Fruit fly (Drosophila melanogaster) whole organism, adult: ENCODE data around the gene CG12171.
A peak's percentile ranks its signal among the peaks of the same experiment; 100 is the strongest.

Source experiments
- CG33017 ChIP-seq: fragments of 200-800 bp; sonication (Bioruptor generic); optimal IDR thresholded peaks from 2 replicates; lab custom pipeline; 2018; ENCODE audit warnings: missing biosample characterization, mild to moderate bottlenecking, missing genetic modification characterization, moderate library complexity
- CG7101 ChIP-seq: fragments of 200-800 bp; sonication (Bioruptor generic); optimal IDR thresholded peaks from 2 replicates; lab custom pipeline; 2018; ENCODE audit warnings: missing biosample characterization, mild to moderate bottlenecking, missing genetic modification characterization, moderate library complexity
- Clk ChIP-seq: fragments of 200-800 bp; sonication (Bioruptor generic); optimal IDR thresholded peaks from 2 replicates; lab custom pipeline; 2017; ENCODE audit warnings: missing biosample characterization, missing genetic modification characterization
- Hr96 ChIP-seq: fragments of 200-800 bp; sonication (Bioruptor generic); optimal IDR thresholded peaks from 2 replicates; lab custom pipeline; 2016; ENCODE audit warnings: missing biosample characterization, missing genetic modification characterization
- bab1 ChIP-seq: fragments of 200-800 bp; sonication (Bioruptor generic); optimal IDR thresholded peaks from 3 replicates; lab custom pipeline; 2019; ENCODE audit warnings: missing biosample characterization, mild to moderate bottlenecking, missing genetic modification characterization, moderate library complexity

DNA sequence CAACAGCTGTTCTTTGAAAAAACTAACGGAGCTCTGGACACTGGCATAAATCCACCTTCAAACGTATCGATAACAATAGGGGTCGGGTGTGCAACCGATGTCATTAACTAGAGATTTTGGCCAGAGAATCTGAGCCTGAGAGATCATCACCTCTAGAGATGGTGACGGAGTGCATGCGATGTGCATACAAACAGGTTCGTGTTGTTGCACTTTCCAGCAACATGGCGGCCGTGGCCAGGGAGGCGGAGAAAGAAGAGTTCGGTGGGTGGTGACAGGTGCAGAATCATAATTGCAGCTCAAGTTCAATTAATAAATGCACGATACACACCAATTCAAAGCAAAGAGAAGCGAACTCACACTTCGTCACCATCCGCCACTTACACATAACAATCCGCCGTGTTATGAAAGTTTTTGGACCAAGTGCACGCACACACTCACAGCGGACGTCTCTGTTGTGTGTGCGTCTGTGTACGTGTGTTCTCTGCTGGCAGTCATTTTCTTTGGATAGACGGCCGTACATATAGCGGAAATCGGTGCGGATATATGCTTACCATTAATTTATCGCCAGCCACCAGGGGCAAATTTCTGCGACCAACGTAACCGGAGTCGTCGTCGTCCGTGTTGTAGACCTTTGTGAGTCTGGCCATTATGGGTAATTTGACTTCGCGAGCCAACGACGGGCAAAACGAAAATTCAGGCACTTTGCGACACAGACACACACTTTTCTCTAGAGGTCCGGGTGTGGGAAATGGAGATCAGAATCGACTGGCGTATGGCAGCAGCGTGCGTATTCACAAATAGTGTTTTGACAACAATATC is 25.8 kb downstream of the CG12171 start:
- TF ChIP-seq Hr96 (GFP tag; lab: Kevin White, UChicago) (no peak), CG33017 (tag; lab: Kevin White, UChicago) (no peak), CG7101 (no peak), bab1 (GFP tag; lab: Kevin White, UChicago) (peak; percentile 22), Clk (no peak)
